Worm (Caenorhabditis elegans) whole organism, late embryonic: ENCODE measurements around the gene tlp-1.
"Not testable (repeated sequence)": the region's sequence is repeated elsewhere in the genome, so short reads cannot be mapped to it uniquely, and the experiment has no call there.

Source experiments
- ama-1 ChIP-seq: fragments of 150-350 bp; optimal IDR thresholded peaks from 2 replicates; lab custom pipeline; 2014
- dve-1 ChIP-seq: sonication (generic microtip); optimal IDR thresholded peaks from 2 replicates; lab custom pipeline; 2017; ENCODE audit warnings: antibody characterized with exemption, mild to moderate bottlenecking, missing genetic modification characterization, missing compliant biosample characterization
- elt-2 ChIP-seq: sonication (generic microtip); optimal IDR thresholded peaks from 2 replicates; lab custom pipeline; 2016; ENCODE audit warnings: missing genetic modification reagents, missing genetic modification characterization, missing compliant biosample characterization
- elt-4 ChIP-seq: sonication (generic microtip); optimal IDR thresholded peaks from 2 replicates; lab custom pipeline; 2016; ENCODE audit warnings: missing genetic modification characterization, missing compliant biosample characterization
- ets-4 ChIP-seq: sonication (generic microtip); optimal IDR thresholded peaks from 2 replicates; lab custom pipeline; 2016; ENCODE audit warnings: missing genetic modification characterization, missing compliant biosample characterization
- gmeb-2 ChIP-seq: sonication (generic microtip); optimal IDR thresholded peaks from 2 replicates; lab custom pipeline; 2016; ENCODE audit warnings: missing genetic modification characterization, inconsistent platforms, missing compliant biosample characterization
- hlh-30 ChIP-seq: sonication (generic microtip); optimal IDR thresholded peaks from 2 replicates; lab custom pipeline; 2017; ENCODE audit warnings: antibody characterized with exemption, missing genetic modification characterization, missing compliant biosample characterization; ENCODE audit not compliant: insufficient read depth
- nfya-1 ChIP-seq: sonication (generic microtip); optimal IDR thresholded peaks from 2 replicates; lab custom pipeline; 2017; ENCODE audit warnings: missing genetic modification characterization, mild to moderate bottlenecking, missing compliant biosample characterization, antibody characterized with exemption, moderate library complexity
- nhr-232 ChIP-seq: sonication (generic microtip); optimal IDR thresholded peaks from 2 replicates; lab custom pipeline; 2016; ENCODE audit warnings: missing genetic modification characterization, missing compliant biosample characterization
- pag-3 ChIP-seq: sonication (generic microtip); optimal IDR thresholded peaks from 2 replicates; lab custom pipeline; 2016; ENCODE audit warnings: missing compliant biosample characterization, missing genetic modification characterization, borderline replicate concordance
- unc-42 ChIP-seq: sonication (generic microtip); optimal IDR thresholded peaks from 2 replicates; lab custom pipeline; 2016; ENCODE audit warnings: missing genotype, missing genetic modification characterization, missing compliant biosample characterization
- unc-55 ChIP-seq: sonication (generic microtip); optimal IDR thresholded peaks from 2 replicates; lab custom pipeline; 2017; ENCODE audit warnings: missing biosample characterization, missing genetic modification reagents, missing genetic modification characterization

DNA sequence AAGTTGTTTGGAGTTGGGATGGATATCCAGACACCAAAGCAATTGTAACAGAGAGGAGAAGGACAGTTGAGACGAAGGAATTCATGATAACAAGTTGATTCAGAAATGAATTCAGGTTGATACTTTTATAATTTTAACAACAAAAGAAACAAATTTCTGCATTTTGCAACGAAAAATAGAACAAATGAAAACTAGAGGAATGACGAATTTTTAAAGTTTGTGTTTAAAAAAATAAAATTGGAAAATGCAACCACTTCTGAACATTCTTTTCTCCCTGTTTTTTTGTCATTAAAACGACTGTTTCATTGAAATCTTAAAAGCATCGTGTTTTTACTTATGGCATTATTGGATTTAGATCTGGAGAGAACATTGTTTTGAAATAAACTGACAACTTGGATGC, 52.5 kb downstream of the tlp-1 start, which contains the start of gene C08F11.12:
- not testable (repeated sequence) for TF ChIP-seq ets-4 (tag; lab: Kevin White, UChicago); dve-1 (tag; lab: Kevin White, UChicago); ama-1 (lab: Kevin White, UChicago); nfya-1; hlh-30 (tag; lab: Kevin White, UChicago); gmeb-2; pag-3 (tag; lab: Kevin White, UChicago); elt-4 (tag; lab: Kevin White, UChicago); nhr-232; unc-55 (GFP tag; lab: Kevin White, UChicago); elt-2 (tag; lab: Kevin White, UChicago); unc-42
